Fruit fly (Drosophila melanogaster): ENCODE measurements around the gene CG32983.

DNA sequence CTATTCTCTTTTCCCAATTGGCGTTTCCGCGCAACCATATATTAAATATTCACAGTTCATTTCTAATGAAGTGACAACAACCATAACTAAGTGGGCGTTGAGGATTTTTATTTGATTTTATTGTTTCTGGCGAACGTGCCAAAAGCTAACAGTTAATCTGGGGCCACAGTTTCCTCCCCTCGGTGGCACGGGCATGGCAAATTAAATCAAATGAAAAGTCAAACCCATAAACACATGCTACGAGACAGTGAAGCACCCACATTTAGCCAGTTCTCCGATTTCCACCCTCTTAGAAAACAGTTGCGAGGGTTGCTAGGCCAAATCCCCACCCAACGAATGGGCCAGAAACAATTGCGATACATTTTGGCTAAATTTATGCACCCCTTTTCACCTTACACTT is 18.5 kb downstream of the CG32983 start:
- TF ChIP-seq EcR (GFP tag; optimal IDR thresholded peaks at IDR 0.05) (no peak), CG34367 (tag; optimal IDR thresholded peaks at IDR 0.05) (no peak), D1 (tag; optimal IDR thresholded peaks at IDR 0.05) (no peak), CG10348 (GFP tag; IDR thresholded peaks at IDR 0.05) (no peak), CG17806 (tag; optimal IDR thresholded peaks at IDR 0.05) (no peak), CG15710 (tag; optimal IDR thresholded peaks at IDR 0.05) (no peak), rn (GFP tag; IDR thresholded peaks at IDR 0.05) (no peak), Ets98B (GFP tag; IDR thresholded peaks at IDR 0.05) (no peak), CG32121 (GFP tag; IDR thresholded peaks at IDR 0.05) (no peak), CG12605 (GFP tag; IDR thresholded peaks at IDR 0.05) (no peak), Snoo (tag; optimal IDR thresholded peaks at IDR 0.05) (no peak)

Data from whole organism, pupa.